Fruit fly (Drosophila melanogaster) whole organism, adult: ENCODE data around the gene ProtA.

ENCODE experiments used
- CG12768 ChIP-seq: fragments of 200-800 bp; sonication (Bioruptor generic); optimal IDR thresholded peaks from 2 replicates; lab custom pipeline; 2017; ENCODE audit warnings: missing biosample characterization, missing genetic modification characterization, mild to moderate bottlenecking, moderate library complexity, missing genetic modification reagents
- CG14711 ChIP-seq: fragments of 200-800 bp; sonication (Bioruptor generic); optimal IDR thresholded peaks from 2 replicates; lab custom pipeline; 2018; ENCODE audit warnings: missing biosample characterization, mild to moderate bottlenecking, missing genetic modification characterization, moderate library complexity
- CG1620 ChIP-seq: fragments of 200-800 bp; sonication (Bioruptor generic); optimal IDR thresholded peaks from 2 replicates; lab custom pipeline; 2016; ENCODE audit warnings: missing biosample characterization, missing genetic modification characterization
- CG5204 ChIP-seq: fragments of 200-800 bp; sonication (Bioruptor generic); optimal IDR thresholded peaks from 2 replicates; lab custom pipeline; 2016; ENCODE audit warnings: missing biosample characterization, missing genetic modification characterization
- CG7045 ChIP-seq: fragments of 200-800 bp; sonication (Bioruptor generic); optimal IDR thresholded peaks from 2 replicates; lab custom pipeline; 2017; ENCODE audit warnings: missing biosample characterization, mild to moderate bottlenecking, missing genetic modification characterization
- Clk ChIP-seq: fragments of 200-800 bp; sonication (Bioruptor generic); optimal IDR thresholded peaks from 2 replicates; lab custom pipeline; 2017; ENCODE audit warnings: missing biosample characterization, missing genetic modification characterization
- Crg-1 ChIP-seq: fragments of 200-800 bp; sonication (Bioruptor generic); optimal IDR thresholded peaks from 2 replicates; lab custom pipeline; 2016; ENCODE audit warnings: missing biosample characterization, missing genetic modification characterization
- Mnt ChIP-seq: fragments of 200-800 bp; sonication (Bioruptor generic); optimal IDR thresholded peaks from 2 replicates; lab custom pipeline; 2016; ENCODE audit warnings: missing biosample characterization, mild to moderate bottlenecking, missing genetic modification characterization
- bab1 ChIP-seq: fragments of 200-800 bp; sonication (Bioruptor generic); optimal IDR thresholded peaks from 3 replicates; lab custom pipeline; 2019; ENCODE audit warnings: missing biosample characterization, mild to moderate bottlenecking, missing genetic modification characterization, moderate library complexity
- kay ChIP-seq: fragments of 200-800 bp; sonication (Bioruptor generic); peaks from one replicate; lab custom pipeline; 2016; ENCODE audit warnings: missing biosample characterization, missing genetic modification characterization, borderline replicate concordance
- ovo ChIP-seq: fragments of 200-800 bp; sonication (Bioruptor generic); optimal IDR thresholded peaks from 2 replicates; lab custom pipeline; 2016; ENCODE audit warnings: missing biosample characterization, missing genetic modification characterization
- pad ChIP-seq: fragments of 200-800 bp; sonication (Bioruptor generic); optimal IDR thresholded peaks from 3 replicates; lab custom pipeline; 2017; ENCODE audit warnings: missing biosample characterization, missing genetic modification characterization, mild to moderate bottlenecking, moderate library complexity, missing genetic modification reagents

DNA sequence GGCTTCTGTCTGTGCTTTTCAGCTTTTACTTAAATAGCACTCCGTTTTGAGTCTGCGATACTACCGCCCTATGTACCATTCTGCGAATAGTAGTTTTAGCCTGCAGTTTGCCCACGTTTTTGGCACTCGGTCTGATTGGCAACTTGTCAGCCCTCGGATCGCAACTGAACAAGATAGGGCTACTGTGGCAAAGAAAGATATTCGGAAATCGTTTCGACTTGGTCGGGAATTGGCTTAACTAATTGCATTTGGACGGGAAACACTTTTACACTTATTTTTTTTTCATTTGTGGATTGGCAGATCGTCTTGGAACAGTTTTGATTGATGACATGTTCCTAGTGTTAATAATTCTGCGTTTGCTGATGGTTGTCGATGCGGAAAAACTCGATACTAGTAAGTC is 39.4 kb downstream of the ProtA start, which contains the start of gene CG42682:
- TF ChIP-seq CG1620 (GFP tag; lab: Kevin White, UChicago) (no peak), Mnt (GFP tag; lab: Kevin White, UChicago) (no peak), Clk (GFP tag; lab: Kevin White, UChicago) (no peak), bab1 (GFP tag; lab: Kevin White, UChicago) (no peak), CG12768 (GFP tag; lab: Kevin White, UChicago) (no peak), CG5204 (GFP tag; lab: Kevin White, UChicago) (no peak), CG7045 (GFP tag; lab: Kevin White, UChicago) (no peak), ovo (GFP tag; lab: Kevin White, UChicago) (no peak), Crg-1 (GFP tag; lab: Kevin White, UChicago) (no peak), kay (GFP tag; lab: Kevin White, UChicago) (no peak), CG14711 (no peak), pad (GFP tag; lab: Kevin White, UChicago) (no peak)
